Fruit fly (Drosophila melanogaster) whole organism, embryonic: ENCODE results near the gene CG43895.

ENCODE experiments used
- Ada2b ChIP-seq: fragments of 200-800 bp; sonication (Bioruptor generic); IDR thresholded peaks from 2 replicates; pipeline ENCODE4 v1.3.6; 2022; ENCODE audit warnings: missing biosample characterization, missing genetic modification characterization
- Bgb ChIP-seq: fragments of 200-800 bp; sonication (Bioruptor generic); IDR thresholded peaks from 2 replicates; pipeline ENCODE4 v1.3.6; 2022; ENCODE audit warnings: missing biosample characterization, missing genetic modification characterization; ENCODE audit not compliant: partially characterized antibody
- CG10267 ChIP-seq: fragments of 200-800 bp; sonication (Bioruptor generic); optimal IDR thresholded peaks from 2 replicates; lab custom pipeline; 2018; ENCODE audit warnings: missing biosample characterization, mild to moderate bottlenecking, missing genetic modification characterization, moderate library complexity
- CG10366 ChIP-seq: fragments of 200-800 bp; sonication (Bioruptor generic); IDR thresholded peaks from 2 replicates; pipeline ENCODE4 v1.3.6; 2022; ENCODE audit warnings: missing biosample characterization, missing genetic modification characterization
- CG13287 ChIP-seq: fragments of 200-800 bp; sonication (Bioruptor generic); IDR thresholded peaks from 2 replicates; pipeline ENCODE4 v1.3.6; 2022; ENCODE audit warnings: missing biosample characterization, missing genetic modification characterization; ENCODE audit not compliant: partially characterized antibody
- CG13624 ChIP-seq: fragments of 200-800 bp; sonication (Bioruptor generic); optimal IDR thresholded peaks from 2 replicates; lab custom pipeline; 2016; ENCODE audit warnings: missing biosample characterization, missing genetic modification characterization
- CG14014 ChIP-seq: fragments of 200-800 bp; sonication (Bioruptor generic); IDR thresholded peaks from 2 replicates; pipeline ENCODE4 v1.3.6; 2022; ENCODE audit warnings: missing biosample characterization, missing genetic modification characterization
- CG16813 ChIP-seq: fragments of 200-800 bp; sonication (Bioruptor generic); IDR thresholded peaks from 3 replicates; pipeline ENCODE4 v1.3.6; 2022; ENCODE audit warnings: missing biosample characterization, missing genetic modification characterization; ENCODE audit not compliant: partially characterized antibody
- CG2202 ChIP-seq: fragments of 200-800 bp; sonication (Bioruptor generic); optimal IDR thresholded peaks from 2 replicates; lab custom pipeline; 2018; ENCODE audit warnings: missing biosample characterization, mild to moderate bottlenecking, missing genetic modification characterization
- CG30020 ChIP-seq: fragments of 200-800 bp; optimal IDR thresholded peaks from 2 replicates; lab custom pipeline; 2019; ENCODE audit warnings: missing biosample characterization, mild to moderate bottlenecking, missing genetic modification characterization, moderate library complexity
- CG34422 ChIP-seq: fragments of 200-800 bp; sonication (Bioruptor generic); IDR thresholded peaks from 3 replicates; pipeline ENCODE4 v1.3.6; 2022; ENCODE audit warnings: missing biosample characterization, missing genetic modification characterization
- CG4424 ChIP-seq: fragments of 200-800 bp; sonication (Bioruptor generic); optimal IDR thresholded peaks from 3 replicates; lab custom pipeline; 2016; ENCODE audit warnings: missing biosample characterization, missing genetic modification characterization
- CG4854 ChIP-seq: fragments of 200-800 bp; sonication (Bioruptor generic); optimal IDR thresholded peaks from 2 replicates; lab custom pipeline; 2016; ENCODE audit warnings: missing biosample characterization, missing genetic modification characterization, inconsistent platforms
- CG7786 ChIP-seq: fragments of 200-800 bp; sonication (Bioruptor generic); optimal IDR thresholded peaks from 2 replicates; lab custom pipeline; 2016; ENCODE audit warnings: missing biosample characterization, missing genetic modification characterization
- CG8924 ChIP-seq: fragments of 200-800 bp; optimal IDR thresholded peaks from 3 replicates; lab custom pipeline; 2019; ENCODE audit warnings: missing biosample characterization, mild to moderate bottlenecking, missing genetic modification characterization, moderate library complexity
- CkIIα-i1 ChIP-seq: fragments of 200-800 bp; sonication (Bioruptor generic); IDR thresholded peaks from 2 replicates; pipeline ENCODE4 v1.3.6; 2022; ENCODE audit warnings: missing biosample characterization, missing genetic modification characterization
- Dek ChIP-seq: fragments of 200-800 bp; sonication (Bioruptor generic); optimal IDR thresholded peaks from 3 replicates; lab custom pipeline; 2019; ENCODE audit warnings: missing biosample characterization, mild to moderate bottlenecking, missing genetic modification characterization, moderate library complexity
- Dip3 ChIP-seq: fragments of 200-800 bp; sonication (Bioruptor generic); optimal IDR thresholded peaks from 3 replicates; lab custom pipeline; 2016; ENCODE audit warnings: missing biosample characterization, missing genetic modification characterization
- Doc2 ChIP-seq: fragments of 200-800 bp; sonication (Bioruptor generic); IDR thresholded peaks from 2 replicates; pipeline ENCODE4 v1.3.6; 2022; ENCODE audit warnings: missing biosample characterization, missing genetic modification characterization
- Dref ChIP-seq: fragments of 200-800 bp; sonication (Bioruptor generic); IDR thresholded peaks from 2 replicates; pipeline ENCODE4 v1.3.6; 2022; ENCODE audit warnings: missing biosample characterization, missing genetic modification characterization
- ERR ChIP-seq: fragments of 200-800 bp; sonication (Bioruptor generic); optimal IDR thresholded peaks from 2 replicates; lab custom pipeline; 2016; ENCODE audit warnings: missing biosample characterization, missing genetic modification characterization
- Ets97D ChIP-seq: fragments of 200-800 bp; sonication (Bioruptor generic); optimal IDR thresholded peaks from 3 replicates; lab custom pipeline; 2016; ENCODE audit warnings: missing biosample characterization, missing genetic modification characterization
- HLH3B ChIP-seq: fragments of 200-800 bp; sonication (Bioruptor generic); IDR thresholded peaks from 2 replicates; pipeline ENCODE4 v1.3.6; 2022; ENCODE audit warnings: missing biosample characterization, missing genetic modification characterization
- HLHmδ ChIP-seq: fragments of 200-800 bp; sonication (Bioruptor generic); optimal IDR thresholded peaks from 2 replicates; lab custom pipeline; 2018; ENCODE audit warnings: missing biosample characterization, mild to moderate bottlenecking, missing genetic modification characterization, moderate library complexity
- HmgZ ChIP-seq: fragments of 200-800 bp; sonication (Bioruptor generic); optimal IDR thresholded peaks from 2 replicates; lab custom pipeline; 2018; ENCODE audit warnings: missing biosample characterization, mild to moderate bottlenecking, missing genetic modification characterization
- Nf-YC ChIP-seq: fragments of 200-800 bp; optimal IDR thresholded peaks from 3 replicates; lab custom pipeline; 2019; ENCODE audit warnings: missing biosample characterization, mild to moderate bottlenecking, missing genetic modification characterization, moderate library complexity
- Side ChIP-seq: fragments of 200-800 bp; sonication (Bioruptor generic); optimal IDR thresholded peaks from 2 replicates; lab custom pipeline; 2016; ENCODE audit warnings: missing biosample characterization, missing genetic modification characterization
- Trl ChIP-seq, 3 experiments: fragments of >200 bp in 2 of 3; fragments of 200-800 bp in 1 of 3; sonication (Bioruptor generic) in 1 of 3; optimal IDR thresholded peaks; 2 replicates in 1 of 3; 3 replicates in 2 of 3; lab custom pipeline; 2016 to 2017; ENCODE audit warnings: missing biosample characterization in 1 of 3, missing genetic modification characterization in 1 of 3
- bab2 ChIP-seq: fragments of 200-800 bp; sonication (Bioruptor generic); optimal IDR thresholded peaks from 2 replicates; lab custom pipeline; 2016; ENCODE audit warnings: missing biosample characterization, missing genetic modification characterization
- cato ChIP-seq: fragments of 200-800 bp; sonication (Bioruptor generic); optimal IDR thresholded peaks from 2 replicates; lab custom pipeline; 2016; ENCODE audit warnings: missing biosample characterization, missing genetic modification characterization, borderline replicate concordance
- dmrt99B ChIP-seq: fragments of 200-800 bp; sonication (Bioruptor generic); optimal IDR thresholded peaks from 2 replicates; lab custom pipeline; 2018; ENCODE audit warnings: missing biosample characterization, mild to moderate bottlenecking, missing genetic modification characterization, moderate library complexity
- gce ChIP-seq: fragments of 200-800 bp; sonication (Bioruptor generic); IDR thresholded peaks from 3 replicates; pipeline ENCODE4 v1.3.6; 2022; ENCODE audit warnings: missing biosample characterization, missing genetic modification characterization
- grn ChIP-seq: fragments of 200-800 bp; sonication (Bioruptor generic); optimal IDR thresholded peaks from 3 replicates; lab custom pipeline; 2017; ENCODE audit warnings: missing biosample characterization, missing genetic modification characterization
- gro ChIP-seq: fragments of 200-800 bp; sonication (Bioruptor generic); optimal IDR thresholded peaks from 2 replicates; lab custom pipeline; 2016; ENCODE audit warnings: missing biosample characterization, missing genetic modification characterization
- lab ChIP-seq: fragments of 200-800 bp; sonication (Bioruptor generic); optimal IDR thresholded peaks from 3 replicates; lab custom pipeline; 2017; ENCODE audit warnings: missing biosample characterization, missing genetic modification characterization, mild to moderate bottlenecking, moderate library complexity, missing genetic modification reagents
- lilli ChIP-seq: fragments of 200-800 bp; sonication (Bioruptor generic); optimal IDR thresholded peaks from 3 replicates; lab custom pipeline; 2016; ENCODE audit warnings: missing biosample characterization, missing genetic modification characterization
- lmd ChIP-seq: fragments of 200-800 bp; sonication (Bioruptor generic); IDR thresholded peaks from 2 replicates; pipeline ENCODE4 v1.3.6; 2022; ENCODE audit warnings: missing biosample characterization, missing genetic modification characterization
- lola ChIP-seq, 3 experiments: fragments of >200 bp in 2 of 3; fragments of 200-800 bp in 1 of 3; sonication (Bioruptor generic) in 1 of 3; optimal IDR thresholded peaks; 2 replicates each; lab custom pipeline; 2017 to 2019; ENCODE audit warnings: missing biosample characterization in 3 of 3, missing genetic modification characterization in 3 of 3, mild to moderate bottlenecking in 1 of 3, moderate library complexity in 1 of 3
- maf-S ChIP-seq: fragments of 200-800 bp; sonication (Bioruptor generic); optimal IDR thresholded peaks from 2 replicates; lab custom pipeline; 2016; ENCODE audit warnings: missing biosample characterization, missing genetic modification characterization
- mirr ChIP-seq: fragments of 200-800 bp; sonication (Bioruptor generic); optimal IDR thresholded peaks from 3 replicates; lab custom pipeline; 2018; ENCODE audit warnings: missing biosample characterization, mild to moderate bottlenecking, missing genetic modification characterization
- pb ChIP-seq: fragments of 200-800 bp; sonication (Bioruptor generic); optimal IDR thresholded peaks from 3 replicates; lab custom pipeline; 2016; ENCODE audit warnings: missing biosample characterization, missing genetic modification characterization
- pnt ChIP-seq: fragments of 200-800 bp; sonication (Bioruptor generic); optimal IDR thresholded peaks from 3 replicates; lab custom pipeline; 2016; ENCODE audit warnings: missing biosample characterization, missing genetic modification characterization
- psq ChIP-seq: fragments of 200-800 bp; sonication (Bioruptor generic); optimal IDR thresholded peaks from 2 replicates; lab custom pipeline; 2017; ENCODE audit warnings: missing biosample characterization, missing genetic modification characterization
- repo ChIP-seq: fragments of 200-800 bp; sonication (Bioruptor generic); optimal IDR thresholded peaks from 2 replicates; lab custom pipeline; 2016; ENCODE audit warnings: missing biosample characterization, missing genetic modification characterization
- sens-2 ChIP-seq: fragments of 200-800 bp; sonication (Bioruptor generic); IDR thresholded peaks from 2 replicates; pipeline ENCODE4 v1.3.6; 2022; ENCODE audit warnings: missing biosample characterization, missing genetic modification characterization
- sob ChIP-seq: fragments of 200-800 bp; sonication (Bioruptor generic); IDR thresholded peaks from 2 replicates; pipeline ENCODE4 v1.3.6; 2022; ENCODE audit warnings: missing biosample characterization, missing genetic modification characterization
- tgo ChIP-seq: fragments of 200-800 bp; sonication (Bioruptor generic); IDR thresholded peaks from 3 replicates; pipeline ENCODE4 v1.3.6; 2022; ENCODE audit warnings: missing biosample characterization, missing genetic modification characterization
- toy ChIP-seq: fragments of 200-800 bp; sonication (Bioruptor generic); IDR thresholded peaks from 2 replicates; pipeline ENCODE4 v1.3.6; 2022; ENCODE audit warnings: missing biosample characterization, missing genetic modification characterization
- vfl ChIP-seq: fragments of 200-800 bp; sonication (Bioruptor generic); optimal IDR thresholded peaks from 2 replicates; lab custom pipeline; 2016; ENCODE audit warnings: missing biosample characterization, missing genetic modification characterization
- zen ChIP-seq: fragments of 200-800 bp; sonication (Bioruptor generic); optimal IDR thresholded peaks from 3 replicates; lab custom pipeline; 2018; ENCODE audit warnings: missing biosample characterization, mild to moderate bottlenecking, missing genetic modification characterization, moderate library complexity

CG43895 gene

DNA sequence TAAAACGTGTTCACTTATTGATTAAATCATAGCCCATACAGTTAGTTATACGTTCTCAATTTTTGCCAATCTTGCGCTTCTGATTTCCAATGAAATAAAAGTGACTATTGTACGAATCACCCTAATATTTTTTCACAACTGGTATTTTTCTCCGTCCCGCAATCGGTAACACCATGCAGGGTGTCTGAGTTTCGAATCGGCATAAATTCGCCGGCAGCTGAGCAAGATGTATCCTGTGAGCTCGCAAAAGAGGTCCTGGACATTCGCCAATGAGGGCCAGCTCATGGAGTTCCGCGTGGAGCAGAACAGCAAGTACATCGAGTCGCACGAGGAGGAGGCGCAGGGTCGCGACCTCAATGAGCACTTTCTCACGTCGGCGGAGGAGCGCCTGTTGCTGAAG, 8.3 kb upstream of the CG43895 start, which contains the start of gene CycH (continued):
- TF ChIP-seq lmd (peak; percentile 7; the same call in 1 of the 2 replicates), mirr (GFP tag; lab: Kevin White, UChicago) (no peak), lab (no peak), maf-S (GFP tag; lab: Kevin White, UChicago) (peak; percentile 20), CG10366 (GFP tag; lab: Robert Waterston, UW) (peak; percentile 32; the same call in 1 of the 2 replicates), Ets97D (GFP tag; lab: Kevin White, UChicago) (peak; percentile 32), gro (GFP tag; lab: Kevin White, UChicago) (no peak), Doc2 (no peak), pnt (GFP tag; lab: Kevin White, UChicago) (peak; percentile 4), Ada2b (GFP tag; lab: Robert Waterston, UW) (no peak), HmgZ (tag; lab: Kevin White, UChicago) (peak; percentile 57), Trl (optimal IDR thresholded peaks at IDR 0.05; lab: Kevin White, UChicago) (no peak), Trl (GFP tag; optimal IDR thresholded peaks at IDR 0.05; lab: Kevin White, UChicago) (no peak), CG14014 (peak; percentile 48; the same call in 1 of the 2 replicates), gce (GFP tag; lab: Robert Waterston, UW) (no peak), CkIIα-i1 (GFP tag; lab: Robert Waterston, UW) (no peak), CG16813 (no peak), bab2 (GFP tag; lab: Kevin White, UChicago) (no peak), CG8924 (tag; lab: Kevin White, UChicago) (peak; percentile 38), Nf-YC (peak; percentile 29), grn (GFP tag; lab: Kevin White, UChicago) (no peak), CG34422 (GFP tag; lab: Robert Waterston, UW) (peak; percentile 73; the same call in 2 of the 3 replicates), CG10267 (tag; lab: Kevin White, UChicago) (peak; percentile 51), sens-2 (GFP tag; lab: Robert Waterston, UW) (no peak), cato (GFP tag; lab: Kevin White, UChicago) (no peak), lola (GFP tag; optimal IDR thresholded peaks at IDR 0.05; lab: Kevin White, UChicago) (peak in 1 of 3 experiments; percentile 19), Side (GFP tag; lab: Kevin White, UChicago) (peak; percentile 50), CG4424 (peak; percentile 57), vfl (no peak), tgo (GFP tag; lab: Robert Waterston, UW) (no peak), CG13624 (GFP tag; lab: Kevin White, UChicago) (peak; percentile 47), CG4854 (GFP tag; lab: Kevin White, UChicago) (no peak), psq (GFP tag; lab: Kevin White, UChicago) (no peak), Dip3 (GFP tag; lab: Kevin White, UChicago) (no peak), pb (GFP tag; lab: Kevin White, UChicago) (no peak), CG7786 (peak; percentile 32), HLH3B (GFP tag; lab: Robert Waterston, UW) (no peak), CG2202 (tag; lab: Kevin White, UChicago) (no peak), zen (tag; lab: Kevin White, UChicago) (peak; percentile 19), ERR (GFP tag; lab: Kevin White, UChicago) (no peak), lilli (GFP tag; lab: Kevin White, UChicago) (peak; percentile 51), Bgb (GFP tag; lab: Robert Waterston, UW) (peak; percentile 33; the same call in 1 of the 2 replicates), HLHmδ (GFP tag; lab: Kevin White, UChicago) (no peak), CG13287 (GFP tag; lab: Robert Waterston, UW) (peak; percentile 25), dmrt99B (no peak), toy (GFP tag; lab: Robert Waterston, UW) (no peak), CG30020 (peak; percentile 56), Dref (no peak), Dek (tag; lab: Kevin White, UChicago) (peak; percentile 22), repo (peak; percentile 15), sob (no peak)
- TF ChIP-seq, all 482 proteins: peak for 120
